Worm (Caenorhabditis elegans): ENCODE data around the gene his-61.
A peak's percentile ranks its signal among the peaks of the same experiment; 100 is the strongest.

The his-61 gene

DNA sequence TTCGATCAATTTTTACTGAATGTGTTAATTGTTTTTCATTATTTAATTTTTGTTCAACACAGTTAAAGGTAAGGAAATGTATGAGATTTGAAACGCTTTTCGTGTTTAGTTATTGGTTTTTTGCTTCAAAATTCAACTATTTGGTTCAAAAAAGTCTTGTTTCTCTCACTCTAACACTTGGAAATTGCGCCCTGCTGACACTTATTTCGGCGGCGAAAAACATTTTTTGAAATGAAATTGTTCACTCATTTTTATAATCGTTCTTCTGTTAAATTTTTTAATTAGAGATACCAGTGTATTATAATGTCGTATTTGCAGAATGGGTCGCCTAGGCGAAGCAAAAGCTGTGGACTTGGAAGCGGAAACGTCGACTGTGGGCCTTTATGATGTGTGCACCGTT is 7.9 kb downstream of the his-61 start, which contains the start of gene rod-1:
rod-1 (plus strand) TSS at position 319 of the 400 bp plus-strand sequence.
- TF ChIP-seq snpc-1.3 (tag; optimal IDR thresholded peaks at IDR 0.05; ENCODE audit: insufficient read depth) (no peak), F33H1.4 (GFP tag; IDR thresholded peaks at IDR 0.05) (no peak), pbrm-1 (GFP tag; IDR thresholded peaks at IDR 0.05) (peak; percentile 41; the same call in 1 of the 2 replicates), ceh-40 (GFP tag; IDR thresholded peaks at IDR 0.05) (no peak), mcd-1 (GFP tag; IDR thresholded peaks at IDR 0.05) (no peak), hmg-1.2 (GFP tag; IDR thresholded peaks at IDR 0.05) (0 out of 2 replicates have a peak, but pooled peaks have one; percentile 8), unc-130 (GFP tag; optimal IDR thresholded peaks at IDR 0.05) (no peak), somi-1 (GFP tag; optimal IDR thresholded peaks at IDR 0.05) (no peak), F39B2.1 (GFP tag; IDR thresholded peaks at IDR 0.05) (no peak)

DNA sequence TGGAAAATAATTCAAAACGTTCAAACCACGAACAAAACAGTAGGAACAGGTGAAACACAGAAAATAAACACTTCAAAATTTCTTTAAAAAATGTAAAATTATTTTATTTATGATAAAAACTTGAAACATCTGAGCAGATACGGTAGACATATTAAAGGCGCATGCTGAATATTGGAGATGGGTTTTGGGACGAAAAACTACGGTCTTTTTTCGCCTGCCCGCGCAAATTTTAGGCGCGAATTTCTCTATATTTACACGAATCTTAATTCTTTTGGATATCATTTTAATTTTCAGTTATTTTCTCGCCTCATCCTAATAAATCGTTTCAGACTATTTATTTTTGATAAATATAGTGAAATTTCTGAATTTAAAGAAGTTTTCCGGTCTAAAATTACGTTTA is 8.3 kb downstream of the his-61 start:
- TF ChIP-seq tlf-1 (GFP tag; optimal IDR thresholded peaks at IDR 0.05) (peak; percentile 79), attf-3 (GFP tag; conservative IDR thresholded peaks at IDR 0.05) (no peak), ekl-4 (GFP tag; IDR thresholded peaks at IDR 0.05) (peak; percentile 72), unc-130 (GFP tag; optimal IDR thresholded peaks at IDR 0.05) (peak; percentile 79), tbx-9 (tag; optimal IDR thresholded peaks at IDR 0.05; ENCODE audit: borderline replicate concordance) (no peak), ztf-6 (GFP tag; IDR thresholded peaks at IDR 0.05) (no peak), hlh-26 (GFP tag; conservative IDR thresholded peaks at IDR 0.05) (no peak), egrh-3 (GFP tag; IDR thresholded peaks at IDR 0.05) (no peak), madf-3 (GFP tag; IDR thresholded peaks at IDR 0.05) (peak; percentile 89), B0019.2 (GFP tag; conservative IDR thresholded peaks at IDR 0.05) (peak; percentile 88), ceh-79 (tag; optimal IDR thresholded peaks at IDR 0.05) (no peak), snpc-1.1 (tag; optimal IDR thresholded peaks at IDR 0.05; ENCODE audit: insufficient read depth) (peak; percentile 72), lsl-1 (GFP tag; optimal IDR thresholded peaks at IDR 0.05) (peak; percentile 98), madf-6 (GFP tag; IDR thresholded peaks at IDR 0.05) (peak; percentile 99), F49E8.2 (tag; optimal IDR thresholded peaks at IDR 0.05; ENCODE audit: insufficient read depth) (peak; percentile 84), F33H1.4 (GFP tag; IDR thresholded peaks at IDR 0.05) (peak; percentile 98), xnd-1 (tag; optimal IDR thresholded peaks at IDR 0.05) (peak; percentile 95), hlh-12 (tag; optimal IDR thresholded peaks at IDR 0.05) (no peak), pbrm-1 (GFP tag; IDR thresholded peaks at IDR 0.05) (peak; percentile 90), nhr-120 (GFP tag; IDR thresholded peaks at IDR 0.05) (no peak), snpc-1.3 (tag; optimal IDR thresholded peaks at IDR 0.05; ENCODE audit: insufficient read depth) (peak; percentile 50), madf-8 (GFP tag; conservative IDR thresholded peaks at IDR 0.05) (peak; percentile 95), F55B11.4 (tag; optimal IDR thresholded peaks at IDR 0.05; ENCODE audit: borderline replicate concordance, insufficient read depth) (no peak), snpc-3.4 (tag; optimal IDR thresholded peaks at IDR 0.05) (peak; percentile 94), sea-2 (GFP tag; IDR thresholded peaks at IDR 0.05) (no peak), B0261.1 (tag; optimal IDR thresholded peaks at IDR 0.05) (no peak), ceh-100 (GFP tag; IDR thresholded peaks at IDR 0.05) (no peak), Y53F4B.3 (GFP tag; IDR thresholded peaks at IDR 0.05) (no peak), F57C9.4 (tag; optimal IDR thresholded peaks at IDR 0.05) (no peak), ztf-25 (GFP tag; IDR thresholded peaks at IDR 0.05) (no peak), ztf-26 (tag; optimal IDR thresholded peaks at IDR 0.05) (no peak), ztf-28 (GFP tag; IDR thresholded peaks at IDR 0.05) (peak; percentile 67; the same call in 1 of the 2 replicates), bed-2 (GFP tag; IDR thresholded peaks at IDR 0.05) (no peak), die-1 (tag; optimal IDR thresholded peaks at IDR 0.05) (no peak), ztf-18 (tag; optimal IDR thresholded peaks at IDR 0.05) (no peak), hrde-1 (tag; optimal IDR thresholded peaks at IDR 0.05; ENCODE audit: borderline replicate concordance) (peak; percentile 69), lin-35 (GFP tag; optimal IDR thresholded peaks at IDR 0.05) (peak in 2 of 3 experiments; percentile 25 to 64), nfyb-1 (GFP tag; IDR thresholded peaks at IDR 0.05) (no peak), athp-1 (tag; optimal IDR thresholded peaks at IDR 0.05) (peak; percentile 37), lir-1 (GFP tag; conservative IDR thresholded peaks at IDR 0.05) (peak; percentile 48; the same call in 1 of the 2 replicates), zim-3 (tag; optimal IDR thresholded peaks at IDR 0.05) (no peak)

Measured in whole organism, young adult.